Fruit fly (Drosophila melanogaster) whole organism, embryonic: Measurements from ENCODE around the gene CG12477.

Source experiments
- Abd-B ChIP-seq: fragments of 200-800 bp; sonication (Bioruptor generic); optimal IDR thresholded peaks from 2 replicates; lab custom pipeline; 2018; ENCODE audit warnings: missing biosample characterization, mild to moderate bottlenecking, missing genetic modification characterization, moderate library complexity
- CG10267 ChIP-seq: fragments of 200-800 bp; sonication (Bioruptor generic); optimal IDR thresholded peaks from 2 replicates; lab custom pipeline; 2018; ENCODE audit warnings: missing biosample characterization, mild to moderate bottlenecking, missing genetic modification characterization, moderate library complexity
- CG10366 ChIP-seq: fragments of 200-800 bp; sonication (Bioruptor generic); IDR thresholded peaks from 2 replicates; pipeline ENCODE4 v1.3.6; 2022; ENCODE audit warnings: missing biosample characterization, missing genetic modification characterization
- CG10565 ChIP-seq: fragments of 200-800 bp; sonication (Bioruptor generic); optimal IDR thresholded peaks from 3 replicates; lab custom pipeline; 2016; ENCODE audit warnings: missing biosample characterization, mild to moderate bottlenecking, missing genetic modification characterization
- CG11560 ChIP-seq: fragments of 200-800 bp; sonication (Bioruptor generic); IDR thresholded peaks from 3 replicates; pipeline ENCODE4 v1.3.6; 2022; ENCODE audit warnings: missing biosample characterization, missing genetic modification characterization
- CG11695 ChIP-seq: fragments of 200-800 bp; sonication (Bioruptor generic); IDR thresholded peaks from 3 replicates; pipeline ENCODE4 v1.3.6; 2022; ENCODE audit warnings: missing biosample characterization, missing genetic modification characterization
- CG12744 ChIP-seq: fragments of 200-800 bp; sonication (Bioruptor generic); optimal IDR thresholded peaks from 2 replicates; lab custom pipeline; 2016; ENCODE audit warnings: missing biosample characterization, missing genetic modification characterization
- CG15601 ChIP-seq: fragments of 200-800 bp; sonication (Bioruptor generic); optimal IDR thresholded peaks from 3 replicates; lab custom pipeline; 2019; ENCODE audit warnings: missing biosample characterization, mild to moderate bottlenecking, missing genetic modification characterization, moderate library complexity
- CG17359 ChIP-seq: fragments of 200-800 bp; sonication (Bioruptor generic); optimal IDR thresholded peaks from 3 replicates; lab custom pipeline; 2018; ENCODE audit warnings: missing biosample characterization, mild to moderate bottlenecking, missing genetic modification characterization, moderate library complexity
- CG32532 ChIP-seq: fragments of 200-800 bp; sonication (Bioruptor generic); IDR thresholded peaks from 2 replicates; pipeline ENCODE4 v1.3.6; 2022; ENCODE audit warnings: missing biosample characterization, missing genetic modification characterization
- CG3838 ChIP-seq: fragments of 200-800 bp; sonication (Bioruptor generic); optimal IDR thresholded peaks from 3 replicates; lab custom pipeline; 2016; ENCODE audit warnings: missing biosample characterization, missing genetic modification characterization
- CG6654 ChIP-seq: fragments of 200-800 bp; sonication (Bioruptor generic); optimal IDR thresholded peaks from 2 replicates; lab custom pipeline; 2017; ENCODE audit warnings: missing biosample characterization, mild to moderate bottlenecking, missing genetic modification characterization
- CG7271 ChIP-seq: fragments of 200-800 bp; sonication (Bioruptor generic); optimal IDR thresholded peaks from 2 replicates; lab custom pipeline; 2018; ENCODE audit warnings: missing biosample characterization, mild to moderate bottlenecking, missing genetic modification characterization, moderate library complexity
- CG7372 ChIP-seq: fragments of 200-800 bp; sonication (Bioruptor generic); IDR thresholded peaks from 2 replicates; pipeline ENCODE4 v1.3.6; 2022; ENCODE audit warnings: missing biosample characterization, missing genetic modification characterization
- CG9932 ChIP-seq: fragments of 200-800 bp; sonication (Bioruptor generic); IDR thresholded peaks from 2 replicates; pipeline ENCODE4 v1.3.6; 2022; ENCODE audit warnings: missing biosample characterization, missing genetic modification characterization
- Chrac-16 ChIP-seq: fragments of 200-800 bp; sonication (Bioruptor generic); optimal IDR thresholded peaks from 3 replicates; lab custom pipeline; 2016; ENCODE audit warnings: missing biosample characterization, missing genetic modification characterization
- D ChIP-seq, 2 experiments: fragments of 200-800 bp in 1 of 2; fragments of >200 bp in 1 of 2; sonication (Bioruptor generic) in 1 of 2; optimal IDR thresholded peaks; 2 replicates in 1 of 2; 3 replicates in 1 of 2; lab custom pipeline; 2017; ENCODE audit warnings: mild to moderate bottlenecking in 1 of 2, missing biosample characterization in 1 of 2, missing genetic modification characterization in 1 of 2, missing genetic modification reagents in 1 of 2
- Dek ChIP-seq: fragments of 200-800 bp; sonication (Bioruptor generic); optimal IDR thresholded peaks from 3 replicates; lab custom pipeline; 2019; ENCODE audit warnings: missing biosample characterization, mild to moderate bottlenecking, missing genetic modification characterization, moderate library complexity
- Ets65A ChIP-seq: fragments of 200-800 bp; sonication (Bioruptor generic); peaks from one replicate; lab custom pipeline; 2016; ENCODE audit warnings: missing biosample characterization, missing genetic modification characterization
- Gug ChIP-seq: fragments of 200-800 bp; sonication (Bioruptor generic); IDR thresholded peaks from 4 replicates; pipeline ENCODE4 v1.3.6; 2022; ENCODE audit warnings: missing biosample characterization, missing genetic modification characterization
- Hand ChIP-seq: fragments of 200-800 bp; sonication (Bioruptor generic); optimal IDR thresholded peaks from 2 replicates; lab custom pipeline; 2017; ENCODE audit warnings: mild to moderate bottlenecking, missing biosample characterization, missing genetic modification reagents, missing genetic modification characterization
- Hr39 ChIP-seq: fragments of >200 bp; optimal IDR thresholded peaks from 2 replicates; lab custom pipeline; 2017
- Hsf ChIP-seq: fragments of 200-800 bp; sonication (Bioruptor generic); optimal IDR thresholded peaks from 3 replicates; lab custom pipeline; 2016; ENCODE audit warnings: missing biosample characterization, missing genetic modification characterization
- MTF-1 ChIP-seq: fragments of 200-800 bp; sonication (Bioruptor generic); optimal IDR thresholded peaks from 2 replicates; lab custom pipeline; 2018; ENCODE audit warnings: missing biosample characterization, mild to moderate bottlenecking, missing genetic modification characterization, borderline replicate concordance
- Max ChIP-seq: fragments of 200-800 bp; sonication (Bioruptor generic); optimal IDR thresholded peaks from 2 replicates; lab custom pipeline; 2016; ENCODE audit warnings: missing biosample characterization, mild to moderate bottlenecking, missing genetic modification characterization
- NC2β ChIP-seq: fragments of 200-800 bp; sonication (Bioruptor generic); optimal IDR thresholded peaks from 2 replicates; lab custom pipeline; 2016; ENCODE audit warnings: missing biosample characterization, missing genetic modification characterization
- Nf-YB ChIP-seq: fragments of 200-800 bp; sonication (Bioruptor generic); optimal IDR thresholded peaks from 3 replicates; lab custom pipeline; 2019; ENCODE audit warnings: missing biosample characterization, mild to moderate bottlenecking, missing genetic modification characterization, moderate library complexity
- Pdp1 ChIP-seq, 2 experiments: fragments of 200-800 bp; sonication (Bioruptor generic); optimal IDR thresholded peaks; 3 replicates each; lab custom pipeline; 2016; ENCODE audit warnings: missing biosample characterization in 2 of 2, missing genetic modification characterization in 2 of 2, mild to moderate bottlenecking in 1 of 2, moderate library complexity in 1 of 2
- Side ChIP-seq: fragments of 200-800 bp; sonication (Bioruptor generic); optimal IDR thresholded peaks from 2 replicates; lab custom pipeline; 2016; ENCODE audit warnings: missing biosample characterization, missing genetic modification characterization
- Six4 ChIP-seq: fragments of 200-800 bp; sonication (Bioruptor generic); optimal IDR thresholded peaks from 2 replicates; lab custom pipeline; 2016; ENCODE audit warnings: missing biosample characterization, missing genetic modification characterization
- TFAM ChIP-seq: fragments of 200-800 bp; sonication (Bioruptor generic); optimal IDR thresholded peaks from 2 replicates; lab custom pipeline; 2017; ENCODE audit warnings: missing biosample characterization, missing genetic modification characterization, inconsistent platforms
- Tbp ChIP-seq: fragments of >200 bp; optimal IDR thresholded peaks from 2 replicates; lab custom pipeline; 2018; ENCODE audit warnings: missing biosample characterization, missing genetic modification characterization
- ase ChIP-seq: fragments of 200-800 bp; sonication (Bioruptor generic); IDR thresholded peaks from 3 replicates; pipeline ENCODE4 v1.3.6; 2022; ENCODE audit warnings: missing biosample characterization, missing genetic modification characterization
- bab2 ChIP-seq: fragments of 200-800 bp; sonication (Bioruptor generic); optimal IDR thresholded peaks from 2 replicates; lab custom pipeline; 2016; ENCODE audit warnings: missing biosample characterization, missing genetic modification characterization
- cato ChIP-seq: fragments of 200-800 bp; sonication (Bioruptor generic); optimal IDR thresholded peaks from 2 replicates; lab custom pipeline; 2016; ENCODE audit warnings: missing biosample characterization, missing genetic modification characterization, borderline replicate concordance
- danr ChIP-seq: fragments of 200-800 bp; sonication (Bioruptor generic); IDR thresholded peaks from 2 replicates; pipeline ENCODE4 v1.3.6; 2022; ENCODE audit warnings: missing biosample characterization, missing genetic modification characterization
- h ChIP-seq: fragments of >200 bp; optimal IDR thresholded peaks from 2 replicates; lab custom pipeline; 2017
- inv ChIP-seq: fragments of 200-800 bp; sonication (Bioruptor generic); IDR thresholded peaks from 2 replicates; pipeline ENCODE4 v1.3.6; 2022; ENCODE audit warnings: missing biosample characterization, missing genetic modification characterization; ENCODE audit not compliant: partially characterized antibody
- ken ChIP-seq: fragments of 200-800 bp; sonication (Bioruptor generic); IDR thresholded peaks from 3 replicates; pipeline ENCODE4 v1.3.6; 2022; ENCODE audit warnings: missing biosample characterization, missing genetic modification characterization
- otp ChIP-seq: fragments of 200-800 bp; sonication (Bioruptor generic); IDR thresholded peaks from 3 replicates; pipeline ENCODE4, ENCODE4 v1.3.6; 2022; ENCODE audit warnings: missing biosample characterization, missing genetic modification characterization
- pan ChIP-seq, 4 experiments: fragments of >200 bp in 3 of 4; fragments of 200-800 bp in 1 of 4; sonication (Bioruptor generic) in 1 of 4; optimal IDR thresholded peaks in 3 of 4; IDR thresholded peaks in 1 of 4; 2 replicates each; pipeline versions ENCODE4 v1.3.6 to Lab custom; 2017 to 2022; ENCODE audit warnings: missing biosample characterization in 2 of 4, missing genetic modification characterization in 2 of 4, mixed read lengths in 1 of 4
- ranshi ChIP-seq: fragments of 200-800 bp; sonication (Bioruptor generic); IDR thresholded peaks from 2 replicates; pipeline ENCODE4 v1.3.6; 2022; ENCODE audit warnings: missing biosample characterization, missing genetic modification characterization
- repo ChIP-seq: fragments of 200-800 bp; sonication (Bioruptor generic); optimal IDR thresholded peaks from 2 replicates; lab custom pipeline; 2016; ENCODE audit warnings: missing biosample characterization, missing genetic modification characterization
- row ChIP-seq: fragments of 200-800 bp; sonication (Bioruptor generic); IDR thresholded peaks from 3 replicates; pipeline ENCODE4 v1.3.6; 2022; ENCODE audit warnings: missing biosample characterization, missing genetic modification characterization
- unpg ChIP-seq: fragments of 200-800 bp; sonication (Bioruptor generic); optimal IDR thresholded peaks from 3 replicates; lab custom pipeline; 2018; ENCODE audit warnings: missing biosample characterization, mild to moderate bottlenecking, missing genetic modification characterization, moderate library complexity
- yki ChIP-seq: fragments of >200 bp; optimal IDR thresholded peaks from 3 replicates; lab custom pipeline; 2018
- zen2 ChIP-seq: fragments of 200-800 bp; sonication (Bioruptor generic); IDR thresholded peaks from 3 replicates; pipeline ENCODE4 v1.3.6; 2022; ENCODE audit warnings: missing biosample characterization, missing genetic modification characterization; ENCODE audit not compliant: partially characterized antibody
- zfh1 ChIP-seq: fragments of 200-800 bp; sonication (Bioruptor generic); IDR thresholded peaks from 3 replicates; pipeline ENCODE4 v1.3.6; 2022; ENCODE audit warnings: missing biosample characterization, missing genetic modification characterization

The CG12477 gene

DNA sequence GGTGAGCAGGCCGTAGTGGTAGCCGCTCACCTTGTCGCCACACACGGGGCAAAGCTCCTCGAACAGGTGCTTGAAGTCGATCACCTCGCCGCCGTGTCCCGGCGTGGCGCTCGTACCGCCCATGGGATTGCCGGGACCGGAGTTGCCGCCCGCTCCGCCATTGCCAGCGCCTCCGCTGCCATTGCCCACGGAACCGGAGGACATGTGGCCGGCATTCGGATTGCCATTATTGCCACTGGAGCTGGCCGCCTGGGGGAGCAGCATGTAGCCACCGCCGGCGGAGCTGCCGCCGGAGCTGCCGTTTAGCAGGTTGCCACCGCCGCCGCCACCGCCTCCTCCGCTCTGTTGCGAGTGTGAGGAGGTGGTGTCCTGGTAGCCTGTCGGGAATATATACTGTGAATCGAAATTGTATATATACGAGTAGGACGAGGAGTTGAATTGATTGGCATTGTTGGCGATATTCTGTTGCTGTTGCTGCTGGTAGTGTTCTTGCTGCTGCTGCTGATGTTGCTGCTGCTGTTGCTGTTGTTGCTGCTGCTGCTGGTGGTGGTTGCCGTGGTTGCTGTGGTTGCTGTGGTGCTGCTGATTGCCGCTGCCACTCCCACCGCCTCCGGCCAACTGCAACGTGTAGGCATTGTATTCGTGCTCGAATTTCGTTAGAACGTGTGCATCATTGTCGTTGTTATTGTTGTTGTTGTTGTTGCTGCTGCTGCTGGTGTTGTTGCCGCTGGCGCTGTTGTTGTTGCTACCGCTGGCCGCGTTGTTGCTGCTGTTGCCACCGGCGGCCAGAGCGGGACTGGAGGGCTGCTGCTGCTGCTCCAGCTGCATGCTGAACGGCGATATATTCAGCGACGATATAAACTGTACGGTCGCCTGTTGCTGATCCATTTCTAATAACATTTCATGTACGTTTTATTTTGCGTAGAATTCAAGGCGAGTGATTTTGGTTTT lies 40.7 kb upstream of the CG12477 start:
- TF ChIP-seq Tbp (GFP tag; lab: Kevin White, UChicago), result no peak
- TF ChIP-seq CG10267 (tag; lab: Kevin White, UChicago), result no peak
- no peak for TF ChIP-seq CG17359 (tag; lab: Kevin White, UChicago)
- TF ChIP-seq yki (lab: Kevin White, UChicago), result no peak
- no peak for TF ChIP-seq CG6654
- 0 out of 2 replicates have a peak, but pooled peaks have one; percentile 32 for TF ChIP-seq CG32532 (GFP tag; lab: Robert Waterston, UW)
- TF ChIP-seq ranshi, result no peak
- no peak for TF ChIP-seq Hand (GFP tag; lab: Kevin White, UChicago)
- TF ChIP-seq Hsf, result no peak
- TF ChIP-seq Ets65A (GFP tag; lab: Kevin White, UChicago), result peak; percentile 88
- TF ChIP-seq CG11695 (GFP tag; lab: Robert Waterston, UW), result no peak
- no peak for TF ChIP-seq NC2β (GFP tag; lab: Kevin White, UChicago)
- TF ChIP-seq CG3838 (GFP tag; lab: Kevin White, UChicago), result no peak
- no peak for TF ChIP-seq otp (GFP tag; lab: Robert Waterston, UW)
- TF ChIP-seq zfh1, result no peak
- 0 out of 3 replicates have a peak, but pooled peaks have one; percentile 36 for TF ChIP-seq ase (GFP tag; lab: Robert Waterston, UW)
- 0 out of 2 replicates have a peak, but pooled peaks have one; percentile 10 for TF ChIP-seq inv
- TF ChIP-seq Gug (GFP tag; lab: Robert Waterston, UW), result no peak
- no peak for TF ChIP-seq unpg
- no peak for TF ChIP-seq CG11560 (tag; lab: Robert Waterston, UW)
- no peak for TF ChIP-seq TFAM
- TF ChIP-seq pan (optimal IDR thresholded peaks at IDR 0.05; lab: Kevin White, UChicago), result no peak
- TF ChIP-seq pan (GFP tag; optimal IDR thresholded peaks at IDR 0.05 in 1 of 2, IDR thresholded peaks at IDR 0.05 in 1 of 2), result no peak
- no peak for TF ChIP-seq CG15601
- no peak for TF ChIP-seq repo (GFP tag; lab: Kevin White, UChicago)
- no peak for TF ChIP-seq CG7271 (tag; lab: Kevin White, UChicago)
- TF ChIP-seq zen2 (GFP tag; lab: Robert Waterston, UW), result no peak
- no peak for TF ChIP-seq h (lab: Kevin White, UChicago)
- no peak for TF ChIP-seq CG10565 (GFP tag; lab: Kevin White, UChicago)
- TF ChIP-seq D (optimal IDR thresholded peaks at IDR 0.05; lab: Kevin White, UChicago), result no peak
- TF ChIP-seq D (GFP tag; optimal IDR thresholded peaks at IDR 0.05; lab: Kevin White, UChicago), result no peak
- no peak for TF ChIP-seq MTF-1 (GFP tag; lab: Kevin White, UChicago)
- 0 out of 3 replicates have a peak, but pooled peaks have one; percentile 13 for TF ChIP-seq ken
- TF ChIP-seq cato (GFP tag; lab: Kevin White, UChicago), result no peak
- TF ChIP-seq Chrac-16 (GFP tag; lab: Kevin White, UChicago), result no peak
- 0 out of 3 replicates have a peak, but pooled peaks have one; percentile 5 for TF ChIP-seq row
- TF ChIP-seq Max (GFP tag; lab: Kevin White, UChicago), result no peak
- no peak for TF ChIP-seq Hr39
- no peak for TF ChIP-seq Side (GFP tag; lab: Kevin White, UChicago)
- TF ChIP-seq bab2 (GFP tag; lab: Kevin White, UChicago), result no peak
- TF ChIP-seq Abd-B (GFP tag; lab: Kevin White, UChicago), result no peak
- no peak for TF ChIP-seq CG7372 (GFP tag; lab: Robert Waterston, UW)
- TF ChIP-seq CG9932 (GFP tag; lab: Robert Waterston, UW), result 0 out of 2 replicates have a peak, but pooled peaks have one; percentile 16
- TF ChIP-seq Six4 (GFP tag; lab: Kevin White, UChicago), result no peak
- no peak for TF ChIP-seq Nf-YB
- TF ChIP-seq Dek, result no peak
- TF ChIP-seq Pdp1 (GFP tag; optimal IDR thresholded peaks at IDR 0.05; lab: Kevin White, UChicago), result no peak
- TF ChIP-seq CG10366 (GFP tag; lab: Robert Waterston, UW), result no peak
- TF ChIP-seq CG12744, result no peak
- TF ChIP-seq danr, result 0 out of 2 replicates have a peak, but pooled peaks have one; percentile 19
